Fruit fly (Drosophila melanogaster): Measurements from ENCODE around the gene IFT57.

Gene IFT57

DNA sequence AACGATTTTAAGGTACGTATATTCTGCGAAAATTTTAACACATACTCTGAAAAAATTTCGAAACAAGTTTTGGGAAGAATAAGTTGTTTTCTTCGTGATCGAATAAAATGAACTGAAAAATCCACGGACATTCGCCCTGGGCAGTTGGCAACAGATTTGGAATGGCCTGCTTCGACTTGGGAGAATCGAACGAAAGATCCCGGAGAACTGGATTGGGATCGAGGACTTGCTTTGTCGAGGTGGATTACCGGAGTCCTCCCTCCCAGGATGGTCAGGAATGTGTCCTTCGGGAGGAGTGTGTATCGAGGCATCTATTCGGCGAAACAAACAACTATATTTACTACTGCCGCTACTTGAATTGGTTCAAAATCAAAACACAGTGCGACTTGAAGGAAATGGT lies 11.0 kb upstream of the IFT57 start, which contains the start of the genes CG3213 and CG8851:
CG3213 (minus strand) TSS at position 101 of the 400 bp plus-strand sequence.
CG8851 (plus strand) TSS at position 127 of the 400 bp plus-strand sequence.
- TF ChIP-seq CG8478 (optimal IDR thresholded peaks at IDR 0.05) (no peak), CTCF (optimal IDR thresholded peaks at IDR 0.05) (no peak)

DNA sequence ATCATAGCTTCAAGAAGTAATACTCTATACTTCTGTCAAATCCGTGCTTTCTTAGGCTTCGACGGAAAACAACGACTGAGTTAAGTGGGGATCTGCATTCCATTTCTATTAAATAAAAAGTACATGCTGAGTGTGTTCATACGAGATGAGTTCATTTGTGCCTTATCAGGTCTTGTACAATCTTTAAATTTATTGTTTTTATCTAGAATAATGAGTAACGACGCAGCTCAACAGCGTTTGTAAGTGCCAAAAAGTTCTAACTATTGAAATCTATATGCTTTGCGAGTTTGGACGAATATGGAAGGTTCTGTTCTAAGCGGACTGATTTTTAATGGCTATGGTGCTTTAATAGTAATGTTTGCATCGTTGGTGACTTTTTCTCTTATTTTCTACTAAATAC lies 6.6 kb upstream of the IFT57 start, which contains the start of gene Sr-CIV:
Sr-CIV (minus strand) TSS at position 101 of the 400 bp plus-strand sequence.
- TF ChIP-seq CTCF (optimal IDR thresholded peaks at IDR 0.05) (no peak), CG8478 (optimal IDR thresholded peaks at IDR 0.05) (no peak)

DNA sequence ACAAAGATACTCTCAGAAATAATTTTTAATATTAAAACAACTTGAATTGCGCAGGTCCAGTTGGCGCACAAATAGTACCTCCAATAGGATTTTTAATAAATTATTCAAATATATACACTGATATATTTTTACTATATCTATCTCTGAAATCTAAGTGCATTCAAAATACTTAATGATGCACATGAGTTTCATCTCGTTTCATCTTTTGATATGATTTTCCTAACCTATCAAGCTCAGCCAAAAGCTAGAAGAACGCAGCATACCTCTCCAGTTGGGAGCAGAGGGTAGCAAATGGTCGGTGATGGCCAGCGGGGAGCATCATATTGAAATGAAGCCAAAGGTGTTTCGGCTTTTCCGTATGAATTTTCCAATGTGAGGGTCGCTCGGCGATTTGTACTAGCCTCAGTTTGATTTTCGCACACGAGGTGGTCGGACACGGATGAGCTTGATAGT lies 5.8 kb upstream of the IFT57 start, which contains the start of gene CG8852:
CG8852 (plus strand) TSS at position 403 of the 453 bp plus-strand sequence.
- TF ChIP-seq CG8478 (optimal IDR thresholded peaks at IDR 0.05) (no peak), CTCF (optimal IDR thresholded peaks at IDR 0.05) (no peak)

DNA sequence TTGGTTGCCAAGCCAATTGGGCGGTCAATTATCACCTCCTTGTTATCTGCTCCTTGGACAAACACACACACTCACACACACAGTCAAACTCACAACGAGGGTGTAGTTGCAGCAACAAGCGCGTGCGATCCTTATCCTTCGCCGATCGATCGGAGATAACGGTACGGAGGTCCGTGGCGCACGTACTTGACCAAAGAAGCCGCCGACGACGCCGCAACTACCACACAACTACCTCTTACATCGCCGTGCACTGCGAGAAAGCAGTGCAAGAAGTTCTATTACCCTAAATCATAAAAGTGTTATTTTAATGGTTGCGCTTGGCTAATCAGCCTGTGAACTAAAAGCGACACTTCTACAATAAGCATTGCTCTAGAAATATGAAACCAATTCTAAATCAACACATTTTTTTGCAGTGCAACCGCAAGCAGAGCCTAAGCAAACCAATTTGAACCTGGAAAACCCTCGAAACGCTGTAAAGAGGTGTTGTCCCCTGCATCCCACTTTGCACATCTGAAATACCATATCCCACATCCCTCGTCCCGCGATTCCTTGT lies 2.5 kb downstream of the IFT57 start:
- no peak for TF ChIP-seq CTCF (optimal IDR thresholded peaks at IDR 0.05)
- TF ChIP-seq CG8478 (optimal IDR thresholded peaks at IDR 0.05): no peak

DNA sequence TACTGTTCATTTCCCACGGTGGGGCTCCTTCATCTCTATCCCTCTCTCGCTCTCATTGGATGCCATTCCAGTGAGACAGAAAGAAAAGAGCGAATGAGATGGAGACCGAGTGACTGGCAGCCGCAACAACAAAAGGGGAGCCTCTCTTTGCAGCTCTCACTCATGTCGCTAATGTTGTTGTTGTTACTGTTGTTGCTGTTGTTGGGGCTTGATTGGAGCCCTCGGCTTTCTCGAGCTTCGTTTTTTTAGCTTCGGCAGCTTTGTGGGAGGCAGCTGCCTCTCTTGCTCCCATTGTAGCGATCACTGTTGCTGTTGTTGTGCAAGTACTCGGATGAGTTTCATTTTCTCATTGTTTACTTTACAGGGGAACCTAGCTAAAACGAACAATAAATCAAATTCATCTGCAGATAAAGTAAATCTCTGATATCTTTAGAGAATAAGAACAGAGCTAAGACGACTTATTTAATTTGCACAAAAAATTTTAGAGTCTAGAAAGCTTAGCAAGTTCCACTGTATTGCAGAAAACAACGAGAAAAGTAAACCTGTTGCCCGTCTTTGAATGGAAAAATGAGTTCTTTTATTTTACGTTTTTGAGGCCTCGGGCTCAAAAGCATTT lies 3.7 kb downstream of the IFT57 start:
- TF ChIP-seq CG8478 (optimal IDR thresholded peaks at IDR 0.05) (no peak), CTCF (optimal IDR thresholded peaks at IDR 0.05) (no peak)

DNA sequence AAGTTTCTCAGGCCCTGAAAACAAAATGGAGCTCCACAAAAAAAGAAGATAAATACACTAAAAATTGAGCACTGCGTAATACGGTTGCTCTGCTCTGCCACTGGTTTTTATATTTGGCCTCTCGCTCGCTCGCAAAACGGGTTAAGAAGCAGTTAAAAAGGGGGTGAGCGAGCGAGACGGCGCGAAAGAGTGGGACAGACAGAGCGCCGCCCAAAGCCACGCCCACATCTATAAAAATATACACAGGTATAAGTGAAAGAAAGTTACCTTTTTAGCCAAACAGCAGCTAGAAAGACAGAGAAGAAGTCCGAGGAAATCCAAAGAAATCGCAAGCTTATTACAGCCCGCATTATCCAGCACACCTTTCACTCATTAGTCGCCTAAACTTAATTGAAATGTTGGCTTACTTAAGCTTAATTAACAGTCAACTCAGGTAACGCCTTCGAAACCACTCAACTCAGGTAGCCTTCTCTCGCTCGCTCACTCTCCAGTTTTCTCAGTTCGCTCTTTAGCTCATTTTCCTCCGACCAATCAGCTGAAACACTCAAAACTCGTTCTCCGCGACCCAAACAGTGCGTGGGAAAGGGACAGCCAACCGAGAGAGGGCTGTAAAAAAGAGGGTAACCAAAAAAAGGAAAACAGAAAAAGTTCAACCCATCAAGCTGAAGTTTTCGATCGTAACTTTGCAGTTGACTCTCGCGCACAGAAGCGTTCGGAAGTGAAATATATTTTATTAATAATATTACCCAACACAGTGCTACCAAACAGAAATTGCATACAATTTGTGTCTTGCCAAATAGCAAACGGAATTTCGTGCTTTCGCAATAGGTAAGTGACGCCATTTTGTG lies 8.2 kb downstream of the IFT57 start, which contains the start of gene drm:
drm (plus strand) TSS at position 684 of the 848 bp plus-strand sequence.
- TF ChIP-seq CTCF (optimal IDR thresholded peaks at IDR 0.05) (no peak), CG8478 (optimal IDR thresholded peaks at IDR 0.05) (no peak)

DNA sequence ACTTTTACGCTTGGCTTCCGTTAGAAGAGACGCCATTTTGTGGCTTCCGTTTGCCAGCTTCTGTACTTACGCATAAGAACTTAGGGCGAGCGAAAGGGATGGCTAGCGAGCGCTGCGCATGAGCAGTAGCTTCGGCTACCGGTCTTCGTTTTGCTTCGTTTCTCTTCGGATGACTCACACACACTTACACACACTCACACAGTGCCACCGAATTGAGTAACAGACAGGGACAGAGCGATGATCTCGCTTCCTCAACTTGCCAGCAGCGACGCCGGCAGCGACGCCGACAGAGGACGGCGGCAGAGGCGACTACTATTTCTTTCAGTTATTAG lies 8.8 kb downstream of the IFT57 start:
- TF ChIP-seq CG8478 (optimal IDR thresholded peaks at IDR 0.05) (no peak), CTCF (optimal IDR thresholded peaks at IDR 0.05) (peak; percentile 22 to 44)

DNA sequence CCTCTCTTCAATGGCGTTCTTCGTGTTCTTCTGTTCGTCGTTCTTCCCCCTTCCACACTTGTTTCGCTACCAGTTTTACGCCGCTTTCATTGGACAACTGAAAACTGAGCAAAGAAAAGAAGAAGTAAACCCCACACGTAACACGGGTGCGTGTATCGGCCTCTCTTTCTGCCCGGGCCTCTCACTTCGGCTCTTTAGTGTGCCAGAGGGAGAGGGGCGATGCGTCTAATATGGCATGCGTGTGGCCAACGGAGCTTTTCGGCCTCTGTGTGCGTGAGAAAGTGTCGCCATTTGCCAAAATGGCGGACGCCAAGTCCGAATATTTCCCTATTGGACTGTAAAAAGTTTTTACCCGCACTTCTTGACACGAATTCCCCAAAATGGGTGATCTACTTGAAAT lies 9.4 kb downstream of the IFT57 start:
- TF ChIP-seq CG8478 (optimal IDR thresholded peaks at IDR 0.05) (no peak), CTCF (optimal IDR thresholded peaks at IDR 0.05) (peak in 1 of 2 experiments; percentile 9)

DNA sequence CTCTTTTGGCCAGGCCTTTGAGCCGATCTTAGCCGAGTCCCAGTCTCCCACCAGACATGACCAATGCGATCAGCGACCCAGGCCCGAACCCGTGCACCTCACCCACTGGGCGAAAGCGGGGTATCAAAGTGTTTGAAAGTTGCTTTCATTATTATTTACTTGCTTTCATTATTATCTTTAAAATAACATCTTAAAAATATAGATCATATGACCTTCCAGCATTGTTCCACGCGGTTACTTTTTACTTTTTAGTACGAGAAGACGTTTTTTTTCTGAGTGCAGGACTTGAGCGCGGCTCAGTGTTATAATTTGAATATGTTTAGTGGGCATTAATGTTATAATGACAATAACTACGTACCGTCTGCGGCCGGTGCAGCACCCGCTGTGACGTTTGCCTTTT lies 12.5 kb downstream of the IFT57 start:
- TF ChIP-seq CG8478 (optimal IDR thresholded peaks at IDR 0.05): no peak
- TF ChIP-seq CTCF (optimal IDR thresholded peaks at IDR 0.05): no peak

DNA sequence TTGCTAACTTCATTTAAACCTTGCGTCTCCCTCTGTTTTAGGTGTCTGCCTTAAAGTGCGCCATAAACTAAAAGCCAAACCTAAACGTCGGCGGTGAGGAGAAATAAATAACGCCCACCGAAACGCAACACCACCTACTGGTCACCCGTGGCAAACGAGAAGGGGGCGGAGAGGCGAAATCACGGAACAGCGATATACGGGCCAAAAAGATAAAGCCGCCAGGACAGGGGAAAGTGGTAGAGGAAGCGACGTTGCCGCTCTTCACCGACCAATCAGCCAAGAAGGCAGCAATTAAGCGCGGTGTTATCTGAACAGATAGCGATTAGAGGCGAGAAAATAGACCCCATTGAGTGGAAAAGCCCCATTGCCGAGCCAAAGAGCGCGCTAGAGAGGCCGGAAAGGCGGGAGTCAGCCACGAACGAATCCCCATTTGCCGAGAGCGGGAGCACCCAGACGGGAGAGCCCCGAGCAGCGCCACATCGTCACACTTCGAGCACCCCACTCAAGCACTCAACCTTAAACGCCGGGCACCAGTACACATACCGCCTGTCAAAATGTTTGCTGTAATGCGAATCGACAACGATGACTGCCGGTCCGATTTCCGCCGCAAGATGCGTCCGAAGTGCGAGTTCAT lies 14.6 kb downstream of the IFT57 start:
- TF ChIP-seq CG8478 (optimal IDR thresholded peaks at IDR 0.05): no peak
- no peak for TF ChIP-seq CTCF (optimal IDR thresholded peaks at IDR 0.05)

DNA sequence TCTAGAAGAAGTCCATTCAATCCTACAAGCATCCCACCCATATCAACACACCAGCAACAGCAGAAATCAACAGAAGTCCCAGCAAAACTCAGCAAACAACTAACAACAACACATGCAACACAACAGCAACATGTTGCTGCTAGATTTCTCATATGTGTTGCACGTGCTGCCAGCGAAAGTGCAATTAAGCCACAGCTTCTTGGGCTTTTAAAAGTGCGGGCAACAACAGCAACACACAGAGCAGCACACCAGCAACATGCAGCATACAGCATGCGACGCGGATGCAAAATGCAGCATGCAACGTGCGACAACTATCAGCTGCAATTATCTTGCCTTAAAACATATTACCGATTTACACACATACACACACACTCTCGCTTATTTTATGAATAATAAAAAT lies 16.9 kb downstream of the IFT57 start:
- no peak for TF ChIP-seq CG8478 (optimal IDR thresholded peaks at IDR 0.05)

DNA sequence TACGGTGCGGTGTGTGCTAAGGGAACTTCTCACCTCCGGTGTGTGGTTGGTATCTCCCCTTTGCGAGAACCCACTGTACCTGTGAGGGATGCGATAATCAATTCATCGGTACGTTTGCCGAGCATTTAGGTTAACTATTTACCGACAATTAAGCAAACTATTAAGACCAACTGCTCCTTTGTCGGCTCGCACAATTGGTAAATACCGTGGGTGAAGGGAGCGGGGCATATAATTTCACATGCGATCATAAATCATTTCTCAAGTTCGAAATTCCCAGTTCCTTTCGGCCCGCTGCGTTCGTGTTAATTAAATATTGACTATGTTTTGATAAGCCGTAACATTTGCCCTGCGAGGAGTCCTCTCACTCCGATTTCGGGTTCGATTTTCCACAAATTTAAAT lies 18.3 kb downstream of the IFT57 start:
- no peak for TF ChIP-seq CG8478 (optimal IDR thresholded peaks at IDR 0.05)

DNA sequence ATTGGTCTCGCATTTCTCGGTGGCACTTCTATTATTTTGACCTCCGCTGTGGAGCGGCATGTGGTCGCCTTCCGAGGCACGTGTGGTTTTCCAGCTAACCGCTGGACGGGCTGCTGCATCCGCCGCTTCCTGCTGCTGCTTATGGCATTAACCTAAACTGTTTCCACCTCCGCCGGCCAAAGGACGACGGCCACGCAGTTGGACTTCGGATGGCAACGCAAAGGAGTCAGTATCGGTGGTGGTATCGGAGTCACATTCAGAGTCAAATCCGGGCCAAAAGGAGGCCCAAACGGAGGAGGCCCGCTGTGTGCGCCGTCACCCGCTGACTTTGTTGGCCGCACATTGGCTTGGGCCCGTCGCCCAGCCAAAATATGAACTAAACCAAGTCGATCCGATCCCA lies 19.2 kb downstream of the IFT57 start:
- TF ChIP-seq CG8478 (optimal IDR thresholded peaks at IDR 0.05) (no peak), CTCF (optimal IDR thresholded peaks at IDR 0.05) (no peak)

DNA sequence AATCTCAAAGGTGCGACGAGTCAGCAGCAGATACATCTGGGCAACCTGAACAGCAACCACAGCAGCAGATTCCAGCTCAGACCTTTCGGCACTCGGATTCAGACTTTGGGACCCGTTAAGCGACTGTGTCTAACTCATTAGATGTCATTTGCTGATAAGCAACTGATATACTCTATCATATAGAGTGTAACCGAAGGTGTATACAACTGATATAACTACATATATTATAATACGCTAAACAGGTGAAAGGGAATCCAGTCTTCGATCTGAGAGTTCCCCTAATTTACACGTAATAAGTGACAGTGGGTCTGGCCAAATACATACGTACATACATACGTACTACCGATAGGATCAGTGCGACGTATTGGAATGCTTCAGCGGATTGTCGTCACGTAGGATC lies 20.0 kb downstream of the IFT57 start:
- TF ChIP-seq CG8478 (optimal IDR thresholded peaks at IDR 0.05) (no peak), CTCF (optimal IDR thresholded peaks at IDR 0.05) (no peak)

DNA sequence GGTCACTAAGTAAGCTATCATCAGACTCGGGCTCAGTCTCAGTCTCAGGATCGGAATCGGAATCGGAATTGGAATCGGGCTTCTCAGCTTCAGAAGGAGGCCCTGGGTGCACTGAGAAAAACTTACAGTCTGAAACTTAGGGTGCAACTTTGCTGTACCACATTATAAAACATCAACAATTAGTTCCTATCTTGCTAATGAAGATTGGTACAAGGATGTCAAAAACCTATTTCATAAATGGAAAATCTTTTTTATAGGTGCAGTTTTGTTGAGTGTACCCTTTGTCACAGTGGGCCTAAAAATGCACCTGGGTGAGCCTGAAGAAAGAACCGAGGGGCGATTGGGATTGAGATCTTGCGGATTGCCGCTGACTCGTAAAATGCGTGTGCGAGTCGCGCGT lies 22.2 kb downstream of the IFT57 start:
- TF ChIP-seq CTCF (optimal IDR thresholded peaks at IDR 0.05): no peak
- TF ChIP-seq CG8478 (optimal IDR thresholded peaks at IDR 0.05): no peak
